Worm (Caenorhabditis elegans) whole organism, L3 larva: ENCODE measurements around the gene pafo-1.

Experiments used
- ZK546.5 ChIP-seq: sonication (generic microtip); optimal IDR thresholded peaks from 2 replicates; lab custom pipeline; 2017; ENCODE audit warnings: missing biosample characterization, missing genetic modification characterization
- aly-2 ChIP-seq: fragments of 150-350 bp; optimal IDR thresholded peaks from 2 replicates; lab custom pipeline; 2014; ENCODE audit warnings: missing biosample characterization, missing genetic modification characterization
- ama-1 ChIP-seq: fragments of 150-350 bp; optimal IDR thresholded peaks from 2 replicates; lab custom pipeline; 2018
- ceh-16 ChIP-seq: sonication (generic microtip); optimal IDR thresholded peaks from 2 replicates; lab custom pipeline; 2017; ENCODE audit warnings: missing biosample characterization, missing genetic modification characterization
- ceh-28 ChIP-seq: fragments of 150-350 bp; optimal IDR thresholded peaks from 2 replicates; lab custom pipeline; 2014; ENCODE audit warnings: missing biosample characterization, missing genetic modification reagents, missing genetic modification characterization
- ceh-82 ChIP-seq: fragments of 150-350 bp; optimal IDR thresholded peaks from 2 replicates; lab custom pipeline; 2014; ENCODE audit warnings: missing biosample characterization, missing genetic modification characterization
- ceh-9 ChIP-seq: sonication (generic microtip); optimal IDR thresholded peaks from 2 replicates; lab custom pipeline; 2018; ENCODE audit warnings: missing biosample characterization, missing genetic modification characterization
- daf-12 ChIP-seq: fragments of 150-350 bp; optimal IDR thresholded peaks from 2 replicates; lab custom pipeline; 2014; ENCODE audit warnings: missing biosample characterization, missing genetic modification reagents, missing genetic modification characterization
- egl-27 ChIP-seq: sonication (generic microtip); optimal IDR thresholded peaks from 4 replicates; lab custom pipeline; 2017; ENCODE audit warnings: missing biosample characterization, missing genetic modification reagents, missing genetic modification characterization
- egl-5 ChIP-seq: fragments of 150-350 bp; optimal IDR thresholded peaks from 2 replicates; lab custom pipeline; 2017; ENCODE audit warnings: missing biosample characterization, missing genetic modification reagents, missing genetic modification characterization, inconsistent platforms
- elt-2 ChIP-seq: sonication (generic microtip); optimal IDR thresholded peaks from 2 replicates; lab custom pipeline; 2016; ENCODE audit warnings: missing genetic modification reagents, mild to moderate bottlenecking, missing genetic modification characterization, missing compliant biosample characterization
- elt-3 ChIP-seq, 3 experiments: fragments of 150-350 bp in 1 of 3; sonication (generic microtip) in 2 of 3; optimal IDR thresholded peaks; 2 replicates in 2 of 3; 4 replicates in 1 of 3; lab custom pipeline; 2014 to 2017; ENCODE audit warnings: missing biosample characterization in 3 of 3, missing genetic modification characterization in 3 of 3
- eor-1 ChIP-seq, 2 experiments: fragments of 150-350 bp; optimal IDR thresholded peaks; 2 replicates each; lab custom pipeline; 2014 to 2018; ENCODE audit warnings: missing biosample characterization in 2 of 2, missing genetic modification characterization in 2 of 2
- fkh-10 ChIP-seq: sonication (generic microtip); optimal IDR thresholded peaks from 2 replicates; lab custom pipeline; 2017; ENCODE audit warnings: missing biosample characterization, missing genetic modification reagents, missing genetic modification characterization
- fkh-2 ChIP-seq: fragments of 150-350 bp; optimal IDR thresholded peaks from 2 replicates; lab custom pipeline; 2014; ENCODE audit warnings: missing biosample characterization, missing genetic modification reagents, missing genetic modification characterization
- fos-1 ChIP-seq: fragments of 150-350 bp; optimal IDR thresholded peaks from 2 replicates; lab custom pipeline; 2014; ENCODE audit warnings: missing biosample characterization, missing genetic modification characterization
- hmg-11 ChIP-seq: sonication (generic microtip); optimal IDR thresholded peaks from 2 replicates; lab custom pipeline; 2016; ENCODE audit warnings: missing genetic modification characterization, missing compliant biosample characterization
- jun-1 ChIP-seq: fragments of 150-350 bp; optimal IDR thresholded peaks from 2 replicates; lab custom pipeline; 2014; ENCODE audit warnings: missing biosample characterization, missing genetic modification reagents, missing genetic modification characterization
- lin-15B ChIP-seq: fragments of 150-350 bp; optimal IDR thresholded peaks from 2 replicates; lab custom pipeline; 2014; ENCODE audit warnings: missing biosample characterization, missing genetic modification characterization
- lin-39 ChIP-seq: fragments of 150-350 bp; optimal IDR thresholded peaks from 2 replicates; lab custom pipeline; 2018; ENCODE audit warnings: missing biosample characterization, missing genetic modification reagents, missing genetic modification characterization
- lsy-12 ChIP-seq: sonication (generic microtip); optimal IDR thresholded peaks from 2 replicates; lab custom pipeline; 2016; ENCODE audit warnings: mild to moderate bottlenecking, missing genetic modification characterization, missing compliant biosample characterization
- mdl-1 ChIP-seq: fragments of 150-350 bp; optimal IDR thresholded peaks from 2 replicates; lab custom pipeline; 2014; ENCODE audit warnings: missing biosample characterization, missing genetic modification characterization
- mml-1 ChIP-seq: fragments of 150-350 bp; sonication (generic microtip); optimal IDR thresholded peaks from 3 replicates; lab custom pipeline; 2014; ENCODE audit warnings: missing biosample characterization, missing genetic modification characterization
- nfya-1 ChIP-seq: sonication (generic microtip); optimal IDR thresholded peaks from 2 replicates; lab custom pipeline; 2017; ENCODE audit warnings: missing genetic modification characterization, mild to moderate bottlenecking, missing compliant biosample characterization, antibody characterized with exemption, moderate library complexity; ENCODE audit not compliant: insufficient read depth
- nhr-11 ChIP-seq: fragments of 150-350 bp; optimal IDR thresholded peaks from 2 replicates; lab custom pipeline; 2014; ENCODE audit warnings: missing biosample characterization, missing genetic modification characterization
- nhr-12 ChIP-seq: fragments of 150-350 bp; optimal IDR thresholded peaks from 2 replicates; lab custom pipeline; 2014; ENCODE audit warnings: missing biosample characterization, missing genetic modification characterization
- nhr-23 ChIP-seq: fragments of 150-350 bp; optimal IDR thresholded peaks from 2 replicates; lab custom pipeline; 2014; ENCODE audit warnings: missing biosample characterization, missing genetic modification reagents, missing genetic modification characterization
- nhr-67 ChIP-seq: fragments of 150-350 bp; optimal IDR thresholded peaks from 2 replicates; lab custom pipeline; 2014; ENCODE audit warnings: missing biosample characterization, missing genetic modification characterization
- nhr-76 ChIP-seq: fragments of 150-350 bp; sonication (generic microtip); optimal IDR thresholded peaks from 5 replicates; lab custom pipeline; 2014; ENCODE audit warnings: missing biosample characterization, missing genetic modification characterization
- nhr-77 ChIP-seq: fragments of 150-350 bp; optimal IDR thresholded peaks from 2 replicates; lab custom pipeline; 2014; ENCODE audit warnings: missing biosample characterization, missing genetic modification characterization
- pha-4 ChIP-seq: fragments of 150-350 bp; optimal IDR thresholded peaks from 2 replicates; lab custom pipeline; 2014; ENCODE audit warnings: missing biosample characterization, missing genetic modification reagents, missing genetic modification characterization
- pqm-1 ChIP-seq: fragments of 150-350 bp; optimal IDR thresholded peaks from 2 replicates; lab custom pipeline; 2017; ENCODE audit warnings: missing biosample characterization, missing genetic modification characterization, inconsistent platforms
- sea-2 ChIP-seq: fragments of 150-350 bp; sonication (generic microtip); optimal IDR thresholded peaks from 4 replicates; lab custom pipeline; 2014; ENCODE audit warnings: missing biosample characterization, missing genetic modification reagents, missing genetic modification characterization
- skn-1 ChIP-seq: fragments of 150-350 bp; optimal IDR thresholded peaks from 2 replicates; lab custom pipeline; 2014; ENCODE audit warnings: missing biosample characterization, missing genetic modification characterization
- snpc-4 ChIP-seq: fragments of 150-350 bp; optimal IDR thresholded peaks from 2 replicates; lab custom pipeline; 2014; ENCODE audit warnings: missing biosample characterization, missing genetic modification characterization
- tbx-2 ChIP-seq: sonication (generic microtip); optimal IDR thresholded peaks from 2 replicates; lab custom pipeline; 2016; ENCODE audit warnings: mild to moderate bottlenecking, missing genetic modification characterization, missing compliant biosample characterization
- unc-62 ChIP-seq: fragments of 150-350 bp; sonication (generic microtip); optimal IDR thresholded peaks from 4 replicates; lab custom pipeline; 2014; ENCODE audit warnings: missing biosample characterization, missing genetic modification reagents, missing genetic modification characterization
- zag-1 ChIP-seq: fragments of 150-350 bp; optimal IDR thresholded peaks from 2 replicates; lab custom pipeline; 2014; ENCODE audit warnings: missing biosample characterization, missing genetic modification characterization
- ztf-11 ChIP-seq: fragments of 150-350 bp; optimal IDR thresholded peaks from 2 replicates; lab custom pipeline; 2014; ENCODE audit warnings: missing biosample characterization, missing genetic modification characterization
- ztf-4 ChIP-seq: fragments of 150-350 bp; optimal IDR thresholded peaks from 2 replicates; lab custom pipeline; 2014; ENCODE audit warnings: missing biosample characterization, missing genetic modification characterization

Gene pafo-1

DNA sequence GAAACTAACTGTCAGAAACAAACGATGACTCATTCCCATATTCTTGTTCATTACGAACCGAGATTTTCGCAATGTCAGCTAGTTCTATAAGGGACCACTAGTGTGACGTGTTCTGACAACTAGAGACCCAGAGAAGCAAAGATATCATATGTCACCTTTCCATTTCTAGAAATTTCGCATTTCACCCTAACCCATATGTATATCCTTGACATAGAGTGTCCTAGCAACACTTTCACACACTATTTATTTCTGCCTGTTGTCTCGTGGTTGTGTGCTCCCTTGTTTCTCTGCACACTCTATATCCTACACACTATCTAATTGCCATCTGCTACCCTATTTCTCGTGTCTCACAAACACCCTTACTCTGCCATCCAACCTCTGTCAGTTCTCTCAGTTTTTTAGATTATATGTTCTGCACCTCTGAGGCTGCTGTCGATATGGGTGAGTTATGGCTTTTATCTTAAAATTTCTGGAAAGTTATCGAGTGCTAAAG lies 27.5 kb downstream of the pafo-1 start, which contains the start of the genes F38B7.17 and F38B7.3 (continued):
- TF ChIP-seq fkh-2 (tag; lab: Kevin White, UChicago) (no peak), pha-4 (tag; lab: Kevin White, UChicago) (peak; percentile 82), ama-1 (lab: Kevin White, UChicago) (no peak), mml-1 (tag; lab: Kevin White, UChicago) (no peak), nhr-67 (tag; lab: Kevin White, UChicago) (no peak), eor-1 (tag; optimal IDR thresholded peaks at IDR 0.05; lab: Kevin White, UChicago) (no peak), hmg-11 (tag; lab: Kevin White, UChicago) (no peak), ceh-9 (tag; lab: Kevin White, UChicago) (no peak), sea-2 (GFP tag; lab: Kevin White, UChicago) (no peak), fos-1 (tag; lab: Kevin White, UChicago) (no peak), skn-1 (tag; lab: Kevin White, UChicago) (peak; percentile 1), ztf-11 (tag; lab: Kevin White, UChicago) (no peak), ceh-82 (tag; lab: Kevin White, UChicago) (no peak), pqm-1 (tag; lab: Kevin White, UChicago) (peak; percentile 34), nhr-77 (tag; lab: Kevin White, UChicago) (no peak), elt-2 (tag; lab: Kevin White, UChicago) (peak; percentile 79), nfya-1 (peak; percentile 68), nhr-11 (tag; lab: Kevin White, UChicago) (no peak), nhr-23 (tag; lab: Kevin White, UChicago) (no peak), daf-12 (tag; lab: Kevin White, UChicago) (no peak), ZK546.5 (no peak), egl-27 (no peak), nhr-76 (tag; lab: Kevin White, UChicago) (no peak), egl-5 (tag; lab: Kevin White, UChicago) (peak; percentile 2)
- TF ChIP-seq, all 47 proteins: peak for 12

DNA sequence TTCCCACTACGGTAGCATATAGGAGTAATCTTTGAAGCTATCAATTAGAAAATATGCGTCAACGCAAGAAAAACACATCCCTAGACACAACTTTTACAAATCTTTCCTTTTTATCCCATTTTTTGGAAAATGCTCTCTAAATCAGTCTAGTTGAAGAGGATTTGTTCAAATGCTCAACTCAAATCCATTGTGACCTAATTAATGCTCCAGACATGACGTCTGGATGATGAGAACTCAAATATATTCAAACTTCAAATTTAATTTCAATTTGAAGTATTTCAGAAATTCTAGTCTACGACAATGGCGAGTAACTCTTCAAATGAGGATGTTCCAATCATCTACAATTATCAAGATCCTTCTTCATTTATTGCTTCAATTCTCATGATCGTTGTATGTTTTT lies 30.9 kb downstream of the pafo-1 start, which contains the start of gene srx-85:
Gene srx-85 (plus strand): TSS at position 301 of the 400 bp plus-strand sequence.
- TF ChIP-seq snpc-4 (tag; lab: Kevin White, UChicago) (no peak), sea-2 (GFP tag; lab: Kevin White, UChicago) (no peak), ceh-28 (no peak)

ce11 chrV:11554260-11554659 lies 32.8 kb downstream of the pafo-1 start, which contains the start of gene duo-1:
duo-1 (plus strand) TSS chrV:11554630.
- TF ChIP-seq mdl-1 (tag; lab: Kevin White, UChicago) = no peak
- no peak for TF ChIP-seq eor-1 (tag; optimal IDR thresholded peaks at IDR 0.05; lab: Kevin White, UChicago)
- no peak for TF ChIP-seq nhr-12 (tag; lab: Kevin White, UChicago)
- no peak for TF ChIP-seq elt-3 (tag; optimal IDR thresholded peaks at IDR 0.05; lab: Kevin White, UChicago)
- no peak for TF ChIP-seq skn-1 (tag; lab: Kevin White, UChicago)
- no peak for TF ChIP-seq ama-1 (lab: Kevin White, UChicago)
- no peak for TF ChIP-seq nhr-11 (tag; lab: Kevin White, UChicago)
- no peak for TF ChIP-seq lsy-12 (tag; lab: Kevin White, UChicago)
- no peak for TF ChIP-seq daf-12 (tag; lab: Kevin White, UChicago)
- no peak for TF ChIP-seq jun-1 (tag; lab: Kevin White, UChicago)
- TF ChIP-seq ceh-16 (tag; lab: Kevin White, UChicago) = no peak
- TF ChIP-seq nhr-67 (tag; lab: Kevin White, UChicago) = no peak
- TF ChIP-seq lin-15B (tag; lab: Kevin White, UChicago) = no peak
- no peak for TF ChIP-seq unc-62 (GFP tag; lab: Kevin White, UChicago)
- TF ChIP-seq tbx-2 (tag; lab: Kevin White, UChicago) = no peak

ce11 chrV:11562643-11563042 lies 41.1 kb downstream of the pafo-1 start, which contains the start of gene srx-86:
srx-86 (plus strand) TSS chrV:11562943.
- TF ChIP-seq ama-1 (lab: Kevin White, UChicago) (no peak), aly-2 (tag; lab: Kevin White, UChicago) (no peak), nhr-11 (tag; lab: Kevin White, UChicago) (no peak), fkh-10 (GFP tag; lab: Kevin White, UChicago) (no peak), unc-62 (GFP tag; lab: Kevin White, UChicago) (no peak), daf-12 (tag; lab: Kevin White, UChicago) (no peak), nhr-23 (tag; lab: Kevin White, UChicago) (no peak), zag-1 (tag; lab: Kevin White, UChicago) (no peak), ztf-4 (tag; lab: Kevin White, UChicago) (no peak), snpc-4 (tag; lab: Kevin White, UChicago) (no peak), lin-39 (no peak), hmg-11 (tag; lab: Kevin White, UChicago) (no peak)
